Fruit fly (Drosophila melanogaster) whole organism, embryonic: ENCODE data around the gene PIG-S.
A peak's percentile ranks its signal among the peaks of the same experiment; 100 is the strongest.

Experiments used
- Bgb ChIP-seq: fragments of 200-800 bp; sonication (Bioruptor generic); IDR thresholded peaks from 2 replicates; pipeline ENCODE4 v1.3.6; 2022; ENCODE audit warnings: missing biosample characterization, missing genetic modification characterization; ENCODE audit not compliant: partially characterized antibody
- CG10267 ChIP-seq: fragments of 200-800 bp; sonication (Bioruptor generic); optimal IDR thresholded peaks from 2 replicates; lab custom pipeline; 2018; ENCODE audit warnings: missing biosample characterization, mild to moderate bottlenecking, missing genetic modification characterization, moderate library complexity
- CG10274 ChIP-seq: fragments of 200-800 bp; sonication (Bioruptor generic); optimal IDR thresholded peaks from 3 replicates; lab custom pipeline; 2017; ENCODE audit warnings: missing biosample characterization, mild to moderate bottlenecking, missing genetic modification characterization
- CG10321 ChIP-seq: fragments of 200-800 bp; sonication (Bioruptor generic); IDR thresholded peaks from 2 replicates; pipeline ENCODE4 v1.3.6; 2022; ENCODE audit warnings: missing biosample characterization, missing genetic modification characterization
- CG11247 ChIP-seq: fragments of 200-800 bp; sonication (Bioruptor generic); IDR thresholded peaks from 2 replicates; pipeline ENCODE4 v1.3.6; 2022; ENCODE audit warnings: missing biosample characterization, missing genetic modification characterization
- CG12769 ChIP-seq: fragments of 200-800 bp; sonication (Bioruptor generic); optimal IDR thresholded peaks from 2 replicates; lab custom pipeline; 2019; ENCODE audit warnings: missing biosample characterization, mild to moderate bottlenecking, missing genetic modification characterization, moderate library complexity
- CG14014 ChIP-seq: fragments of 200-800 bp; sonication (Bioruptor generic); IDR thresholded peaks from 2 replicates; pipeline ENCODE4 v1.3.6; 2022; ENCODE audit warnings: missing biosample characterization, missing genetic modification characterization
- CG14860 ChIP-seq: fragments of 200-800 bp; sonication (Bioruptor generic); IDR thresholded peaks from 3 replicates; pipeline ENCODE4 v1.3.6; 2022; ENCODE audit warnings: missing biosample characterization, missing genetic modification characterization; ENCODE audit not compliant: partially characterized antibody
- CG17361 ChIP-seq: fragments of 200-800 bp; sonication (Bioruptor generic); IDR thresholded peaks from 3 replicates; pipeline ENCODE4 v1.3.6; 2022; ENCODE audit warnings: missing biosample characterization, missing genetic modification characterization
- CG2875 ChIP-seq: fragments of 200-800 bp; sonication (Bioruptor generic); optimal IDR thresholded peaks from 2 replicates; lab custom pipeline; 2017; ENCODE audit warnings: missing biosample characterization, mild to moderate bottlenecking, missing genetic modification characterization, missing genetic modification reagents
- CG31224 ChIP-seq: fragments of 200-800 bp; sonication (Bioruptor generic); IDR thresholded peaks from 2 replicates; pipeline ENCODE4 v1.3.6; 2022; ENCODE audit warnings: missing biosample characterization, missing genetic modification characterization
- CG32767 ChIP-seq: fragments of 200-800 bp; sonication (Bioruptor generic); IDR thresholded peaks from 2 replicates; pipeline ENCODE4 v1.3.6; 2022; ENCODE audit warnings: missing biosample characterization, missing genetic modification characterization
- CG34376 ChIP-seq: fragments of 200-800 bp; sonication (Bioruptor generic); optimal IDR thresholded peaks from 2 replicates; lab custom pipeline; 2018; ENCODE audit warnings: missing biosample characterization, mild to moderate bottlenecking, missing genetic modification characterization
- CG3726 ChIP-seq: fragments of 200-800 bp; sonication (Bioruptor generic); IDR thresholded peaks from 3 replicates; pipeline ENCODE4, ENCODE4 v1.3.6; 2022; ENCODE audit warnings: missing biosample characterization, missing genetic modification characterization
- CG7839 ChIP-seq: fragments of 200-800 bp; sonication (Bioruptor generic); optimal IDR thresholded peaks from 3 replicates; lab custom pipeline; 2018; ENCODE audit warnings: missing biosample characterization, mild to moderate bottlenecking, missing genetic modification characterization, moderate library complexity
- CG8089 ChIP-seq: fragments of 200-800 bp; sonication (Bioruptor generic); optimal IDR thresholded peaks from 3 replicates; lab custom pipeline; 2016; ENCODE audit warnings: missing biosample characterization, missing genetic modification characterization
- Dll ChIP-seq: fragments of 200-800 bp; sonication (Bioruptor generic); IDR thresholded peaks from 4 replicates; pipeline ENCODE4 v1.3.6; 2022; ENCODE audit warnings: missing biosample characterization, missing genetic modification characterization; ENCODE audit not compliant: partially characterized antibody
- Doc3 ChIP-seq: fragments of 200-800 bp; sonication (Bioruptor generic); IDR thresholded peaks from 3 replicates; pipeline ENCODE4 v1.3.6; 2022; ENCODE audit warnings: missing biosample characterization, missing genetic modification characterization; ENCODE audit not compliant: partially characterized antibody
- E2f1 ChIP-seq: fragments of 200-800 bp; sonication (Bioruptor generic); IDR thresholded peaks from 2 replicates; pipeline ENCODE4 v1.3.6; 2022; ENCODE audit warnings: missing biosample characterization, missing genetic modification characterization
- Ets97D ChIP-seq: fragments of 200-800 bp; sonication (Bioruptor generic); optimal IDR thresholded peaks from 3 replicates; lab custom pipeline; 2016; ENCODE audit warnings: missing biosample characterization, missing genetic modification characterization
- Gug ChIP-seq: fragments of 200-800 bp; sonication (Bioruptor generic); IDR thresholded peaks from 4 replicates; pipeline ENCODE4 v1.3.6; 2022; ENCODE audit warnings: missing biosample characterization, missing genetic modification characterization
- Jarid2 ChIP-seq: fragments of 200-800 bp; sonication (Bioruptor generic); optimal IDR thresholded peaks from 3 replicates; lab custom pipeline; 2017; ENCODE audit warnings: mild to moderate bottlenecking, missing biosample characterization, missing genetic modification reagents, missing genetic modification characterization
- Lpt ChIP-seq: fragments of >200 bp; optimal IDR thresholded peaks from 2 replicates; lab custom pipeline; 2018; ENCODE audit warnings: missing biosample characterization, missing genetic modification characterization
- Oaz ChIP-seq: fragments of 200-800 bp; sonication (Bioruptor generic); IDR thresholded peaks from 2 replicates; pipeline ENCODE4 v1.3.6; 2022; ENCODE audit warnings: missing biosample characterization, missing genetic modification characterization
- Poxn ChIP-seq: fragments of 200-800 bp; sonication (Bioruptor generic); IDR thresholded peaks from 2 replicates; pipeline ENCODE4 v1.3.6; 2022; ENCODE audit warnings: missing biosample characterization, missing genetic modification characterization
- Sox100B ChIP-seq: fragments of 200-800 bp; sonication (Bioruptor generic); optimal IDR thresholded peaks from 3 replicates; lab custom pipeline; 2018; ENCODE audit warnings: missing biosample characterization, mild to moderate bottlenecking, missing genetic modification characterization
- Ssrp ChIP-seq: fragments of 200-800 bp; sonication (Bioruptor generic); optimal IDR thresholded peaks from 2 replicates; lab custom pipeline; 2018; ENCODE audit warnings: missing biosample characterization, mild to moderate bottlenecking, missing genetic modification characterization, moderate library complexity
- Taf1 ChIP-seq: fragments of 200-800 bp; sonication (Bioruptor generic); IDR thresholded peaks from 2 replicates; pipeline ENCODE4 v1.3.6; 2022; ENCODE audit warnings: missing biosample characterization, missing genetic modification characterization
- al ChIP-seq: fragments of 200-800 bp; sonication (Bioruptor generic); IDR thresholded peaks from 2 replicates; pipeline ENCODE4 v1.3.6; 2022; ENCODE audit warnings: missing biosample characterization, missing genetic modification characterization
- ato ChIP-seq: fragments of 200-800 bp; sonication (Bioruptor generic); IDR thresholded peaks from 2 replicates; pipeline ENCODE4 v1.3.6; 2022; ENCODE audit warnings: missing biosample characterization, missing genetic modification characterization; ENCODE audit not compliant: partially characterized antibody
- btn ChIP-seq: fragments of 200-800 bp; sonication (Bioruptor generic); optimal IDR thresholded peaks from 2 replicates; lab custom pipeline; 2016; ENCODE audit warnings: missing biosample characterization, missing genetic modification characterization
- chm ChIP-seq: fragments of 200-800 bp; sonication (Bioruptor generic); IDR thresholded peaks from 2 replicates; pipeline ENCODE4 v1.3.6; 2022; ENCODE audit warnings: missing biosample characterization, missing genetic modification characterization
- dysf ChIP-seq: fragments of 200-800 bp; sonication (Bioruptor generic); IDR thresholded peaks from 3 replicates; pipeline ENCODE4 v1.3.6; 2022; ENCODE audit warnings: missing biosample characterization, missing genetic modification characterization
- fd3F ChIP-seq: fragments of 200-800 bp; sonication (Bioruptor generic); optimal IDR thresholded peaks from 2 replicates; lab custom pipeline; 2018; ENCODE audit warnings: missing biosample characterization, mild to moderate bottlenecking, missing genetic modification characterization, moderate library complexity
- ftz-f1 ChIP-seq: fragments of 200-800 bp; sonication (Bioruptor generic); optimal IDR thresholded peaks from 2 replicates; lab custom pipeline; 2016; ENCODE audit warnings: missing biosample characterization, missing genetic modification characterization
- gem ChIP-seq: fragments of 200-800 bp; sonication (Bioruptor generic); optimal IDR thresholded peaks from 2 replicates; lab custom pipeline; 2019; ENCODE audit warnings: missing biosample characterization, mild to moderate bottlenecking, missing genetic modification characterization, moderate library complexity
- gsb ChIP-seq: fragments of 200-800 bp; sonication (Bioruptor generic); IDR thresholded peaks from 2 replicates; pipeline ENCODE4 v1.3.6; 2022; ENCODE audit warnings: missing biosample characterization, missing genetic modification characterization
- inv ChIP-seq: fragments of 200-800 bp; sonication (Bioruptor generic); IDR thresholded peaks from 2 replicates; pipeline ENCODE4 v1.3.6; 2022; ENCODE audit warnings: missing biosample characterization, missing genetic modification characterization; ENCODE audit not compliant: partially characterized antibody
- nau ChIP-seq: fragments of 200-800 bp; sonication (Bioruptor generic); optimal IDR thresholded peaks from 3 replicates; lab custom pipeline; 2017; ENCODE audit warnings: missing biosample characterization, mild to moderate bottlenecking, missing genetic modification characterization, missing genetic modification reagents
- ranshi ChIP-seq: fragments of 200-800 bp; sonication (Bioruptor generic); IDR thresholded peaks from 2 replicates; pipeline ENCODE4 v1.3.6; 2022; ENCODE audit warnings: missing biosample characterization, missing genetic modification characterization
- row ChIP-seq: fragments of 200-800 bp; sonication (Bioruptor generic); IDR thresholded peaks from 3 replicates; pipeline ENCODE4 v1.3.6; 2022; ENCODE audit warnings: missing biosample characterization, missing genetic modification characterization
- sima ChIP-seq: fragments of 200-800 bp; sonication (Bioruptor generic); optimal IDR thresholded peaks from 2 replicates; lab custom pipeline; 2016; ENCODE audit warnings: missing biosample characterization, missing genetic modification characterization
- sqz ChIP-seq: fragments of 200-800 bp; sonication (Bioruptor generic); optimal IDR thresholded peaks from 3 replicates; lab custom pipeline; 2018; ENCODE audit warnings: missing biosample characterization, mild to moderate bottlenecking, missing genetic modification characterization
- tll ChIP-seq, 2 experiments: fragments of 200-800 bp in 1 of 2; fragments of >200 bp in 1 of 2; sonication (Bioruptor generic) in 1 of 2; optimal IDR thresholded peaks; 2 replicates each; lab custom pipeline; 2017 to 2019; ENCODE audit warnings: missing biosample characterization in 2 of 2, missing genetic modification characterization in 2 of 2, mild to moderate bottlenecking in 1 of 2, moderate library complexity in 1 of 2
- tup ChIP-seq: fragments of 200-800 bp; sonication (Bioruptor generic); optimal IDR thresholded peaks from 2 replicates; lab custom pipeline; 2016; ENCODE audit warnings: missing biosample characterization, mild to moderate bottlenecking, missing genetic modification characterization, moderate library complexity
- wdn ChIP-seq: fragments of 200-800 bp; sonication (Bioruptor generic); IDR thresholded peaks from 2 replicates; pipeline ENCODE4 v1.3.6; 2022; ENCODE audit warnings: missing biosample characterization, missing genetic modification characterization
- yki ChIP-seq: fragments of >200 bp; optimal IDR thresholded peaks from 3 replicates; lab custom pipeline; 2018

PIG-S gene

DNA sequence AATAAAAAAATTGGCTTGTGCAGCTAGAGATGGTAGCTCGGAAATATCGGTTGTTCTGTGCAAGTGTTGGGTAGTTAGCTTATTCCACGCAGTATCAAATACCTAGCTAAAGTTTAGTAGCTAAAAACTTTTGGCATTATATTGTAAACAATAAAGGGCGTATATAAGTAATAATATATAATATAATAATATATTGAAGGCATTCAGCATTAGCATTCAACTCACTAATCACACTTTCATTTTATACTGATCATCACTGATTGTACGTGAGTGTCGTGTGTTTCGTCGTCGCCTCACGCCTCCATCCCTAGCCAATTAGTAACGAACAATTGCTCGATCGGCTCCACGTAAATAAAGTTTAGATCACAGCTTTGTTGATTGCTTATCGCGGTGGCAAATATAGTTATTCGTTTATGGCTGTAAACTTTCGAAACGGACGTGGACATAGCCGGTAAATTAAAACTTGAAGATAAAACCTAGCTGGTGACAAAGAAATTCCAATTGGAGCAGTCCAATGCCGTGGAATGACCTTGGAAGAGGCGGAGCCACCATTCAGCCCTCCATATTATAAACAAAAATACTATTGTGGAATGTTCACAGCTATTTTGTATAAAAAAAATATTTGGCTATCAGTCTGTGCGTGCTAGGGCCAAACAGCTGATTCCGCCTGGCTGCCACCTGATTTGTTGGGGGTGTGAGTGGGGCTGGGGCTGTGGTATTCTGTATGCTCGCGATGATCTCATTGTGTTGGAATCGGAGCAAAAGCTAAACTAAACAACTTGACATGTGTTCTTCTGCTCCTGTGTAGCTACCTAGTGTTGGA is at the start of gene PIG-S, which contains the start of the genes sud1 and CG11168 (continued):
- TF ChIP-seq row (GFP tag; lab: Robert Waterston, UW) (peak; percentile 96), CG14860 (peak; percentile 94), Lpt (no peak), nau (GFP tag; lab: Kevin White, UChicago) (no peak), chm (no peak), Ssrp (tag; lab: Kevin White, UChicago) (peak; percentile 64), ftz-f1 (GFP tag; lab: Kevin White, UChicago) (peak; percentile 93), inv (peak; percentile 97), al (GFP tag; lab: Robert Waterston, UW) (peak; percentile 41; the same call in 1 of the 2 replicates), CG10321 (GFP tag; lab: Robert Waterston, UW) (no peak), tup (no peak), sima (no peak), Ets97D (GFP tag; lab: Kevin White, UChicago) (peak; percentile 5), dysf (GFP tag; lab: Robert Waterston, UW) (peak; percentile 75), sqz (GFP tag; lab: Kevin White, UChicago) (peak; percentile 79), tll (GFP tag; optimal IDR thresholded peaks at IDR 0.05; lab: Kevin White, UChicago) (peak in 1 of 2 experiments; percentile 16), CG8089 (no peak), Taf1 (GFP tag; lab: Robert Waterston, UW) (peak; percentile 37; the same call in 1 of the 2 replicates), ato (GFP tag; lab: Robert Waterston, UW) (0 out of 2 replicates have a peak, but pooled peaks have one; percentile 29), Doc3 (GFP tag; lab: Robert Waterston, UW) (peak; percentile 96), Gug (GFP tag; lab: Robert Waterston, UW) (peak; percentile 64; the same call in 3 of the 4 replicates), CG17361 (GFP tag; lab: Robert Waterston, UW) (no peak; the same call in 1 of the 3 replicates), ranshi (GFP tag; lab: Robert Waterston, UW) (peak; percentile 74; the same call in 1 of the 2 replicates), CG3726 (GFP tag; lab: Robert Waterston, UW) (peak; percentile 32; the same call in 1 of the 3 replicates), Dll (GFP tag; lab: Robert Waterston, UW) (peak; percentile 98), CG2875 (GFP tag; lab: Kevin White, UChicago) (peak; percentile 11), fd3F (GFP tag; lab: Kevin White, UChicago) (peak; percentile 30), CG11247 (GFP tag; lab: Robert Waterston, UW) (0 out of 2 replicates have a peak, but pooled peaks have one; percentile 37), CG31224 (peak; percentile 32; the same call in 1 of the 2 replicates), yki (lab: Kevin White, UChicago) (no peak), gsb (GFP tag; lab: Robert Waterston, UW) (no peak), gem (tag; lab: Kevin White, UChicago) (peak; percentile 82), Poxn (peak; percentile 62; the same call in 1 of the 2 replicates), wdn (GFP tag; lab: Robert Waterston, UW) (0 out of 2 replicates have a peak, but pooled peaks have one; percentile 10), CG10274 (no peak), CG12769 (tag; lab: Kevin White, UChicago) (peak; percentile 42), CG14014 (GFP tag; lab: Robert Waterston, UW) (peak; percentile 36; the same call in 1 of the 2 replicates), CG34376 (GFP tag; lab: Kevin White, UChicago) (peak; percentile 32), Jarid2 (no peak), Sox100B (GFP tag; lab: Kevin White, UChicago) (no peak), CG10267 (tag; lab: Kevin White, UChicago) (peak; percentile 72), CG7839 (tag; lab: Kevin White, UChicago) (no peak), Bgb (GFP tag; lab: Robert Waterston, UW) (peak; percentile 87), CG32767 (0 out of 2 replicates have a peak, but pooled peaks have one; percentile 28), Oaz (GFP tag; lab: Robert Waterston, UW) (peak; percentile 17; the same call in 1 of the 2 replicates), btn (GFP tag; lab: Kevin White, UChicago) (no peak), E2f1 (GFP tag; lab: Robert Waterston, UW) (0 out of 2 replicates have a peak, but pooled peaks have one; percentile 30)
